Fruit fly (Drosophila melanogaster): ENCODE results near the gene CG2865.

The CG2865 gene

dm6 chrX:2293294-2293988 is at the start of gene CG2865:
TSS of gene CG2865 (minus strand) at chrX:2293411.
- TF ChIP-seq noc (tag; optimal IDR thresholded peaks at IDR 0.05) = peak; percentile 98

DNA sequence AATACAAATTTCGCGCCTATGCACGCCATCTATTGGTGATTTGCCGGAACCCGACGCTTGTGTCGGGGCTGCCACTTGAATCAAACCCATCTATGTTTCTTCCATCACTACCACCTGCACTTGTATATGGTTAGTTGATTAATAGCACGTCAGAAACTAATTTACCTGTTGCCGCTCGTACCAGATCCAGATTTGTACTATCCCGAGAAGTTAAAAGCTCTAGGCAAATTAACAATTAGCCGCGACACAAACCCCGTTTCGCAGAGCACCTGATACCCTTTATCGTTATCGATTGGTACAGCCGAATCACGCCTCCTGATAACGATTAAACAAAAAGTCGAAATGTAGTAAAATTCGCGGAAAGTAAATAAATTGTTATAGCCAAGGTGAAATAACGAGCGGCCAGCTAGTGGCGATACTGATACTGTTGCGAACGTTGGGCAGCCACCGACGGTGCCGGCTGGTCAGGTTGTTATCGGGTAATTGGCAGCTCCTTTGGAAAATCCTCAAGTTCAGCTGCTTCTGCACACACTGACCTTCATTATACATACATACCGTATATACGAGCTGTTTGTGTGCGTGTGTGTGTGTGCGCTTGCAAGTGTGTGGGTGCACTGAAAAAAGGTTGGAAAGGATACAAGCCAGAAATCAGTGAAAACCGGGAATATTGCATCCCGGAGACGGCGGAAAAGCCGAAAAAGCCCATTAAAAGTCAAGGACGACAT is 47.0 kb upstream of the CG2865 start:
- no peak for TF ChIP-seq noc (tag; optimal IDR thresholded peaks at IDR 0.05)

- no peak for TF ChIP-seq noc (tag; optimal IDR thresholded peaks at IDR 0.05)
These were observed 44.0 kb upstream of the CG2865 start for dm6 chrX:2337184-2337583.

DNA sequence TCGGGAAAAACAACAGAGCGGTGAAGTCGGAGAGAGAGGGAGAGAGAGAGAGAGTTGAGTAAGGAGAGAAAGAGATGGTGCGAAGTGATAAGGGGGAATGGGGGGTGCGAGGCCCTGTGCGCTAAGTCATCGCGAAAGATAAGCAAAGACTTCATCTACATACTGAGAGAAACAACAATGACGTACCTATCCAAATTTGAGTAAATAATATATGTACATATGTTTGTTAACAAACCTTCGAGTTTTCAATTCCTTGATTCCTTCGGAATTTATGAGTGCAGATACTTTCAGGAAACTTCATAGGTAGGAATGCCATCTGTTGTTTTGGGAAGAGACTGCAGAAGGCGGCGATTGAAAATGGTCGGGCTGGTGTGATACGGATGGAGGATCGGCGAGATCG is 43.2 kb upstream of the CG2865 start:
- no peak for TF ChIP-seq noc (tag; optimal IDR thresholded peaks at IDR 0.05)

dm6 chrX:2334556-2335137 is 41.4 kb upstream of the CG2865 start, which contains the start of gene Ilp6:
TSS of gene Ilp6 (minus strand) at chrX:2334658.
- TF ChIP-seq noc (tag; optimal IDR thresholded peaks at IDR 0.05) = no peak

dm6 chrX:2334025-2334424 is 40.8 kb upstream of the CG2865 start:
- no peak for TF ChIP-seq noc (tag; optimal IDR thresholded peaks at IDR 0.05)

DNA sequence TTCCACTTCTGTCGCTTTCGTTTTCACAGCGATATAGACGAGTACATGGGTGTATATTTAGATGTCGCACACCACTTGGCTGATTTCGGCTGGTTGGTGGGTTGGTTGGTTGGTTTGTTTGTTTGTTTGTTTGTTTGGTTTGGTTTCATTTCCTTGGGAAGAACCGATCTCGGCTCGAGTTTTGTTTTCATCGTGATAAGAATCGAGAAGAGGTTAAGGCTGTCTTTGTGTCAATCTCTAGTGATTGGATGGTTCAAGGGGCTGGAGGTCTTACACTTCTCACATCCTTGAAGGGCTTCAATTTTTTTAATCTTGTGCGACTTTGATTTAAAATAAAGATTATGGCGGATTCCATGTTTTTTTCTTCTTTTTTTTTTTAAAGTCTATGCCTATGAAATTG is 39.6 kb upstream of the CG2865 start:
- TF ChIP-seq noc (tag; optimal IDR thresholded peaks at IDR 0.05) = no peak

dm6 chrX:2329312-2329711 is 36.1 kb upstream of the CG2865 start:
- no peak for TF ChIP-seq noc (tag; optimal IDR thresholded peaks at IDR 0.05)

- TF ChIP-seq noc (tag; optimal IDR thresholded peaks at IDR 0.05) = no peak
These were observed 33.6 kb upstream of the CG2865 start, which contains the start of gene CG2854 for dm6 chrX:2326828-2327227. TSS of gene CG2854 (plus strand) at chrX:2327128.

DNA sequence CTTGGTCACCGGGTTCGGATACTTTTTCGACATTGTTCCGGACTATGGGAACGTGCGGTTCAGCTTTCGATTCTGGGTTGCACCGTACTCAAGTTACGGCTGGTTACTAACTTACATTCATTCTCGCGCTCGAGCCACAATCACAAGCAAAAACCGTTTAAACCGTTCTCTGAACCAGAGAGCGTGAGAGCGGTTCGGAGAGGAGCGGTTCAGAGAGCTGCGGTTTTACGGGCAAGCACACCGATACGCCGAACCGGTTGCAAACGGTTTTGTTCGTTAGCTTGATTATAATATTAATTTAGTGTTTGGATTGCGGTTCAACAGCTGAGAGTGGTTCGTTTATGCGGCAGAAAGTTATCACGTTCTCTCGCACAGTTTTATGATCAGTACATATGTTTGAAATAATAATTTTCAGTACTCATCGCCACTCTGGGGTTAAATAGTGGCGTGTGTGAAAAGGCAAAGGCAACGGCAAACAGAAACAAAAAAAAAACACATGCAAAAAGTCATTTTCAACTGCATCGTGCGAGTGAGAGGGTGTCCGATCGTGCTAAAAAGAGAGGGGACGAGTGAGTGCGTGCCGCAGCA is 32.5 kb upstream of the CG2865 start, which contains the start of gene CG14050:
Gene CG14050, minus strand, starts transcription at position 560 of the 588 bp plus-strand sequence.
- TF ChIP-seq noc (tag; optimal IDR thresholded peaks at IDR 0.05) = no peak

DNA sequence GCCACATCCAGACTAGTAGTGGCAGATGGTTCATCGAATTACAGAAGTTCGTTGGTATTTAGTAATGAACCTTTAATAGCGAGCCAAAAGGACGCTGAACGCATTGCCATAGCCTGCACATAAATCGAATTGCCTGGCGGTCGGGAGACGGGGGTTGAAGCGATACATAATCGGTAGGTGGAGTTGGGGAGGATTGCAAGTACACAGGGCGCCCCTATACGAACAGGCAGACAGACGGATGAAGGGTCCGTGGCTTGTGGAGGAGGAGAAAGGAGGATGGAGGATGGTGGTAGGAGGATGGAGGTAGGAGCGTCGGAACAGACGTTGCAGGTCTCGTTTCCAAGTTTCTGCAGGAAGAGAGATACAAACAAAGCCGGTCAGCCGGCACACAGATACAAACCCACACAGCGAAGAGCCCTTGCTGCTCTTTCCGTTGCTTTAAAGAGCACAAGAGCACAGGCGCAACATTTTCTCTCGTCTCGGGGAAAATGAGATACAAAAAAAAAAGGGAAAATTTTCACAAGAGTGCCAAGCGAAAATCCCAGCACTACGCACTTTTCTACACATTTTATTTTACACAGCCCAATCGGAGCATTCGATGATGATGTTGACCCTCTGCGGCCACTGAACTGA is 30.6 kb upstream of the CG2865 start:
- no peak for TF ChIP-seq noc (tag; optimal IDR thresholded peaks at IDR 0.05)

DNA sequence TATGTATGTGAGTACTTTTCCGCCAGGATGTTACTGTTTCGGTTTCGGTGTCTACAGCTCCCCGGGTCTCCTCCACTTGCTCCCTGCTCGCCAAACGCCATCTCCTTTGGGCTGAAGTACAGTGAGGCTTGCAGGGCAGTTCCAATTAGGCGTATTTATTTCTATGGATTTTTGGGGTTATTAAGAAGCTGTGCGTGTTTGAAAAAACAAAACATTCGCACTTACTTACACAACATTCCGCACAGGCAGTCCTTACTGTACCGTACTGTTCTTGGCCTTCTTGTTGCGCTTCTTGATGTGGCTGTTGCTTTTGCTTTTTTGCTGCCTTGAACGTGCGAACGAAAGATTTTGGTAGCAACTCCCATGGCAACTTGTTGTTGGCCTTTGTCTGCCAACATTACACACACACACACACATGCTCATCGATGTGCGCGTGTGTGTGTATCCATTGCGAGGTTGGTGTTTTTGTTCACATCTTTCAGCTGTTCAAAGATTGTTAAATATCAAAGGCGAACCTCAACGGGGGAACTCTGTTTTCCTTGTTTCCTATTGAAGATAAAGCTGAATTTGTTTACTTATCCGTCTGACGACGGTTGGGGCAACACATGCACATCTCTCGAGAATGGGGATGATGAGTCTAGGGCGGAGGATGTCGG is 28.8 kb upstream of the CG2865 start:
- no peak for TF ChIP-seq noc (tag; optimal IDR thresholded peaks at IDR 0.05)

dm6 chrX:2320892-2321291 is 27.7 kb upstream of the CG2865 start:
- TF ChIP-seq noc (tag; optimal IDR thresholded peaks at IDR 0.05) = no peak

dm6 chrX:2319783-2320182 is 26.6 kb upstream of the CG2865 start:
- no peak for TF ChIP-seq noc (tag; optimal IDR thresholded peaks at IDR 0.05)

DNA sequence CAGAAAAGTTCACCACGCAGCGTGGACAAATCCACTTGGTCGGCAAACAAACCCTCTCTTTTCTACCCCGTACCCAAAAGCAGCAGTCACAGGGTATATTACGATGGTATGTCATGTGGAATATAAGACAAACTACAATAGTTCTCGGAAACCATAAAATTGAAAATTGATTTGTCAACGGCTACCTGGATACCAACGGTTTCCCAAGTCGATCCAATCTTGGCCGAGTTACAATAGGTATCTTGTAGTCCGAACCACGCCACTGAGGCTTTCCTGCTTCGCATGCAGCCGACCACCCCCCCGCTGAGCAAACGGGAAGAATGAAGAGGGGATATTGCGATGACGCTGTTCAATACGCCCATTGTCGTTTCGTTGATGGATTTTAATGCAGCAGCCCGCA is 25.2 kb upstream of the CG2865 start:
- TF ChIP-seq noc (tag; optimal IDR thresholded peaks at IDR 0.05) = no peak
